Worm (Caenorhabditis elegans) whole organism, L3 larva: ENCODE measurements around the gene lys-1.

Experiments used
- elt-1 ChIP-seq: fragments of 150-350 bp; optimal IDR thresholded peaks from 2 replicates; lab custom pipeline; 2014; ENCODE audit warnings: missing biosample characterization, missing genetic modification characterization
- nhr-237 ChIP-seq: fragments of 150-350 bp; optimal IDR thresholded peaks from 2 replicates; lab custom pipeline; 2014; ENCODE audit warnings: missing biosample characterization, missing genetic modification characterization

ce11 chrV:10249515-10249914, 28.2 kb upstream of the lys-1 start:
- no peak for TF ChIP-seq elt-1 (tag; lab: Kevin White, UChicago)
- TF ChIP-seq nhr-237 (tag; lab: Kevin White, UChicago) = no peak
